Worm (Caenorhabditis elegans) whole organism, late embryonic: ENCODE data around the gene Y57G7A.11.

Source experiments
- C38D4.7 ChIP-seq: fragments of 200-800 bp; sonication (Bioruptor generic); optimal IDR thresholded peaks from 2 replicates; lab custom pipeline; 2018; ENCODE audit warnings: mild to moderate bottlenecking, missing genetic modification characterization, moderate library complexity, missing compliant biosample characterization
- T23F11.4 ChIP-seq: fragments of 200-800 bp; sonication (Bioruptor generic); optimal IDR thresholded peaks from 2 replicates; lab custom pipeline; 2018; ENCODE audit warnings: mild to moderate bottlenecking, missing genetic modification characterization, missing compliant biosample characterization
- Y22D7AL.16 ChIP-seq: sonication (generic microtip); optimal IDR thresholded peaks from 2 replicates; lab custom pipeline; 2016; ENCODE audit warnings: missing genetic modification characterization, missing compliant biosample characterization
- ahr-1 ChIP-seq: sonication (generic microtip); optimal IDR thresholded peaks from 2 replicates; lab custom pipeline; 2016; ENCODE audit warnings: missing genetic modification characterization, missing compliant biosample characterization
- ama-1 ChIP-seq: fragments of 150-350 bp; optimal IDR thresholded peaks from 2 replicates; lab custom pipeline; 2014
- ceh-14 ChIP-seq: sonication (generic microtip); optimal IDR thresholded peaks from 2 replicates; lab custom pipeline; 2016; ENCODE audit warnings: missing genotype, missing genetic modification characterization, missing compliant biosample characterization
- ceh-18 ChIP-seq: sonication (generic microtip); optimal IDR thresholded peaks from 2 replicates; lab custom pipeline; 2016; ENCODE audit warnings: missing genetic modification characterization, missing compliant biosample characterization
- ceh-19 ChIP-seq: fragments of 200-800 bp; sonication (Bioruptor generic); optimal IDR thresholded peaks from 2 replicates; lab custom pipeline; 2018; ENCODE audit warnings: mild to moderate bottlenecking, missing genetic modification characterization, missing compliant biosample characterization
- ceh-2 ChIP-seq: sonication (generic microtip); optimal IDR thresholded peaks from 2 replicates; lab custom pipeline; 2016; ENCODE audit warnings: missing genotype, missing genetic modification characterization, missing compliant biosample characterization
- ceh-22 ChIP-seq: sonication (generic microtip); optimal IDR thresholded peaks from 2 replicates; lab custom pipeline; 2017; ENCODE audit warnings: missing biosample characterization, missing genetic modification characterization
- ceh-30 ChIP-seq: fragments of 150-350 bp; optimal IDR thresholded peaks from 2 replicates; lab custom pipeline; 2014; ENCODE audit warnings: missing biosample characterization, missing genetic modification characterization
- ceh-31 ChIP-seq: sonication (generic microtip); optimal IDR thresholded peaks from 2 replicates; lab custom pipeline; 2016; ENCODE audit warnings: missing genetic modification characterization, missing compliant biosample characterization
- ceh-34 ChIP-seq: sonication (generic microtip); optimal IDR thresholded peaks from 2 replicates; lab custom pipeline; 2016; ENCODE audit warnings: mild to moderate bottlenecking, missing genetic modification characterization, missing compliant biosample characterization
- ceh-48 ChIP-seq: sonication (generic microtip); optimal IDR thresholded peaks from 2 replicates; lab custom pipeline; 2016; ENCODE audit warnings: missing genetic modification characterization, inconsistent platforms, missing compliant biosample characterization
- ceh-9 ChIP-seq: sonication (generic microtip); optimal IDR thresholded peaks from 2 replicates; lab custom pipeline; 2016; ENCODE audit warnings: mild to moderate bottlenecking, missing genetic modification characterization, inconsistent platforms, missing compliant biosample characterization
- dmd-4 ChIP-seq: sonication (generic microtip); optimal IDR thresholded peaks from 2 replicates; lab custom pipeline; 2016; ENCODE audit warnings: borderline replicate concordance, missing genetic modification characterization, missing compliant biosample characterization
- dve-1 ChIP-seq: sonication (generic microtip); optimal IDR thresholded peaks from 2 replicates; lab custom pipeline; 2017; ENCODE audit warnings: antibody characterized with exemption, mild to moderate bottlenecking, missing genetic modification characterization, missing compliant biosample characterization
- elt-2 ChIP-seq: sonication (generic microtip); optimal IDR thresholded peaks from 2 replicates; lab custom pipeline; 2016; ENCODE audit warnings: missing genetic modification reagents, missing genetic modification characterization, missing compliant biosample characterization
- elt-4 ChIP-seq: sonication (generic microtip); optimal IDR thresholded peaks from 2 replicates; lab custom pipeline; 2016; ENCODE audit warnings: missing genetic modification characterization, missing compliant biosample characterization
- ets-4 ChIP-seq: sonication (generic microtip); optimal IDR thresholded peaks from 2 replicates; lab custom pipeline; 2016; ENCODE audit warnings: missing genetic modification characterization, missing compliant biosample characterization
- eyg-1 ChIP-seq: sonication (generic microtip); optimal IDR thresholded peaks from 2 replicates; lab custom pipeline; 2016; ENCODE audit warnings: missing genotype, missing genetic modification characterization, missing compliant biosample characterization
- fax-1 ChIP-seq: sonication (generic microtip); optimal IDR thresholded peaks from 2 replicates; lab custom pipeline; 2016; ENCODE audit warnings: missing genotype, missing genetic modification characterization, missing compliant biosample characterization
- fkh-10 ChIP-seq: fragments of 150-350 bp; optimal IDR thresholded peaks from 2 replicates; lab custom pipeline; 2014; ENCODE audit warnings: missing biosample characterization, missing genetic modification reagents, missing genetic modification characterization
- hlh-30 ChIP-seq: sonication (generic microtip); optimal IDR thresholded peaks from 2 replicates; lab custom pipeline; 2017; ENCODE audit warnings: antibody characterized with exemption, missing genetic modification characterization, missing compliant biosample characterization; ENCODE audit not compliant: insufficient read depth
- hlh-6 ChIP-seq: sonication (generic microtip); optimal IDR thresholded peaks from 2 replicates; lab custom pipeline; 2016; ENCODE audit warnings: missing genotype, missing genetic modification characterization, missing compliant biosample characterization
- hlh-8 ChIP-seq: sonication (generic microtip); optimal IDR thresholded peaks from 2 replicates; lab custom pipeline; 2016; ENCODE audit warnings: missing genotype, missing genetic modification characterization, missing compliant biosample characterization
- lin-11 ChIP-seq: fragments of 200-800 bp; sonication (Bioruptor generic); optimal IDR thresholded peaks from 2 replicates; lab custom pipeline; 2018; ENCODE audit warnings: mild to moderate bottlenecking, missing genetic modification characterization, missing compliant biosample characterization
- mec-3 ChIP-seq: sonication (generic microtip); optimal IDR thresholded peaks from 2 replicates; lab custom pipeline; 2016; ENCODE audit warnings: borderline replicate concordance, missing genetic modification characterization, missing compliant biosample characterization
- nhr-11 ChIP-seq: fragments of 150-350 bp; optimal IDR thresholded peaks from 2 replicates; lab custom pipeline; 2014; ENCODE audit warnings: missing biosample characterization, missing genetic modification characterization
- nhr-232 ChIP-seq: sonication (generic microtip); optimal IDR thresholded peaks from 2 replicates; lab custom pipeline; 2016; ENCODE audit warnings: missing genetic modification characterization, missing compliant biosample characterization
- npax-4 ChIP-seq: sonication (generic microtip); optimal IDR thresholded peaks from 2 replicates; lab custom pipeline; 2016; ENCODE audit warnings: missing genetic modification characterization, missing compliant biosample characterization
- odd-2 ChIP-seq: sonication (generic microtip); optimal IDR thresholded peaks from 2 replicates; lab custom pipeline; 2017; ENCODE audit warnings: antibody characterized with exemption, mild to moderate bottlenecking, missing genetic modification characterization, missing compliant biosample characterization
- pag-3 ChIP-seq: sonication (generic microtip); optimal IDR thresholded peaks from 2 replicates; lab custom pipeline; 2016; ENCODE audit warnings: missing compliant biosample characterization, missing genetic modification characterization, borderline replicate concordance
- pha-2 ChIP-seq: sonication (generic microtip); optimal IDR thresholded peaks from 2 replicates; lab custom pipeline; 2017; ENCODE audit warnings: mild to moderate bottlenecking, missing genetic modification characterization, missing compliant biosample characterization
- pqm-1 ChIP-seq: sonication (generic microtip); optimal IDR thresholded peaks from 2 replicates; lab custom pipeline; 2016; ENCODE audit warnings: missing genetic modification characterization, missing compliant biosample characterization
- ref-2 ChIP-seq: sonication (generic microtip); optimal IDR thresholded peaks from 2 replicates; lab custom pipeline; 2016; ENCODE audit warnings: missing genetic modification characterization, missing compliant biosample characterization
- sox-2 ChIP-seq: fragments of 200-800 bp; sonication (Bioruptor generic); IDR thresholded peaks from 2 replicates; pipeline ENCODE4 v1.3.6; 2022; ENCODE audit warnings: missing genetic modification reagents, missing genetic modification characterization, missing compliant biosample characterization
- sox-4 ChIP-seq: sonication (generic microtip); optimal IDR thresholded peaks from 2 replicates; lab custom pipeline; 2017; ENCODE audit warnings: mild to moderate bottlenecking, missing genetic modification characterization, inconsistent platforms, missing compliant biosample characterization
- syd-9 ChIP-seq: sonication (generic microtip); optimal IDR thresholded peaks from 2 replicates; lab custom pipeline; 2016; ENCODE audit warnings: mild to moderate bottlenecking, missing genetic modification characterization, moderate library complexity, missing compliant biosample characterization
- tbx-7 ChIP-seq: sonication (generic microtip); optimal IDR thresholded peaks from 2 replicates; lab custom pipeline; 2016; ENCODE audit warnings: missing genotype, missing genetic modification characterization, missing compliant biosample characterization
- ttx-3 ChIP-seq: sonication (generic microtip); optimal IDR thresholded peaks from 2 replicates; lab custom pipeline; 2016; ENCODE audit warnings: missing genetic modification reagents, missing genetic modification characterization, missing compliant biosample characterization
- unc-3 ChIP-seq, 2 experiments: fragments of 200-800 bp in 1 of 2; sonication (Bioruptor generic) in 1 of 2; sonication (generic microtip) in 1 of 2; conservative IDR thresholded peaks in 1 of 2; optimal IDR thresholded peaks in 1 of 2; 2 replicates each; pipeline versions ENCODE4 v1.3.6 to Lab custom; 2016 to 2022; ENCODE audit warnings: missing compliant biosample characterization in 2 of 2, missing genetic modification characterization in 2 of 2, missing genetic modification reagents in 1 of 2
- unc-86 ChIP-seq: sonication (generic microtip); optimal IDR thresholded peaks from 2 replicates; lab custom pipeline; 2016; ENCODE audit warnings: missing genetic modification characterization, missing compliant biosample characterization
- zip-5 ChIP-seq: sonication (generic microtip); optimal IDR thresholded peaks from 2 replicates; lab custom pipeline; 2016; ENCODE audit warnings: missing genetic modification characterization, missing compliant biosample characterization

Gene Y57G7A.11

DNA sequence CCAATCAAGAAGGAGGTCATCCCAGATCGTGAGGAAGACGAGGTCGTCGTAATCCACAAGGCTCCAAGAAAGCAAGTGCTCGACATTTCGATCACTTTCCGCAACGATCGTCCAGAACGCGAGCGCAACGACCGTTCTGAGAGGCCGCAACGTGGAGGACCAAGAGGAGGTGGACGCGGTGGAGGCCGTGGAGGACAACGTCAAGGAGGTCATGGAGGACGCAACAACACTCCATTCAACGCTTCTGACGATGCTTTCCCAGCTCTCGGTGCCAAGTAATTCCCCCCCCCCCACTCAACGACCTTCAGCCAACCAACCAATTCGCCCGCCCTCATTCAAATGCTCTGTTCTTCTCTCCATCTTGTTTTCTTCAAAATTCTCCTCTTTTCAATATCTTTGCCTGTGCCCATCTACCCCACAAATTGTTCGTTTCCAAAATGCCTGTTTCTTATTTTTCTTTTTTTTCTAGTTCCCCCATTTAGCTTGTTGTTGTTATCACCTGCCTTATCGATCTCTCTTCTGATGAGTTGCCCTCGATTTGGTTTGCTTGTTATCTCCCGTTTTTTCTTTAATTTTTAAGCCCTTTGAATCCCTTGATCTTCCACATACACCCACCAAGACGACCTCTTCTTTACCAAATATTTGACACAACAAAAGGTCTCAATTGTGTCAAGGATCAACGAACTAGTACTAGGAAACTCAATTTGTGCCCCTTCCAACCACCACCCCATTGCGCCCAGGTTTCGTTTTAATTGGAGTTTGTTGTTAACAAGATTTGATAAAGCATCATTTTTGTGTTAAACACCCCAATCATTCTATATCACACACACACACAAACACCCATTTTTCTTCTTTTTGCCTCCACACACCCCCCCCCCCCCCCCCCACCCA lies 45.9 kb upstream of the Y57G7A.11 start:
- no peak for TF ChIP-seq ama-1 (lab: Kevin White, UChicago)
- TF ChIP-seq ets-4 (tag; lab: Kevin White, UChicago): no peak
- no peak for TF ChIP-seq zip-5 (tag; lab: Kevin White, UChicago)
- TF ChIP-seq ceh-34 (tag; lab: Kevin White, UChicago): no peak
- no peak for TF ChIP-seq hlh-8 (tag; lab: Kevin White, UChicago)
- no peak for TF ChIP-seq odd-2
- TF ChIP-seq ceh-31: no peak

DNA sequence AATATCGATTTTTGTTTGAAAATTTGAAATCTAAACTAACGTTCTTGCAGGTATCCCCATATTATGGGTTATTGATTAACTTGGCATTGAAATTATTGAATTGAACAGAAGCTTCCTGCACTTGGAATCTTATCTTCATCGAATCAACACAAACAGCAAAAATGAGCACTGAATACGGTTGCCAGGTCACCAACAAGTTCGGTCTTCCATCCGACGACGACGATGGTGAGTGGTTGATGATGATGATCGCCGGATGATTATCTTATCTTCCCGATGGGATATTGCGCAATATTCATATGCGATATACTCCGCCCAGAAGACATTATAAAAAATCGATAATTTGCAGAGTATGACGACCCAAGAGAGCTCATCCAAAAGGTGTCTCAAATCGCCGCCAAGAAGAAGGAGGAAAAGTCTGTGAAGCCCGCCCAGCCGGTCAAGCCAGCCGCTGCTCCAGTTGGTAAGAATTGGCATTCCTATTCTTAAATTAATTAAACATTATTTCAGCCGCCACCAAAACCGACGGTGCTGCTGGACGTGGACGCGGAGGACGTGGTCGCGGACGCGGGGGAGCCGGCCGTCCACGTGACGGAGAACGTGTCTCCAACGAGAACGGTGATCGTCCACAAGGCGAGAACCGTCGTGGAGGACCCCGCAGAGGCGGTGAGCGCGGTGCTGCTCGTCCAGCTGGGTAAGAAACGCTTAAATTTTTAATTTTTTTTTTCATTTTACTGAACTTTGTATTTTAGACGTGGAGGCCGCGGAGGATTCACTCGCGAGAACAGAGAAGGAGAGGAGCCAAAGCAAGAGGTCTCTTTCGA lies 44.5 kb upstream of the Y57G7A.11 start, which contains the start of gene vig-1:
vig-1 (plus strand) TSS at position 51 of the 821 bp plus-strand sequence.
- peak; percentile 29 for TF ChIP-seq elt-2 (tag; lab: Kevin White, UChicago)
- TF ChIP-seq unc-3 (GFP tag; conservative IDR thresholded peaks at IDR 0.05; lab: Robert Waterston, UW): no peak
- TF ChIP-seq unc-3 (tag; optimal IDR thresholded peaks at IDR 0.05; lab: Kevin White, UChicago): no peak
- TF ChIP-seq nhr-11: no peak
- TF ChIP-seq nhr-232 (tag; lab: Kevin White, UChicago): no peak
- peak; percentile 0 for TF ChIP-seq ceh-48 (tag; lab: Kevin White, UChicago)
- no peak for TF ChIP-seq hlh-30 (tag; lab: Kevin White, UChicago)
- TF ChIP-seq ceh-30 (tag; lab: Kevin White, UChicago): no peak
- TF ChIP-seq dve-1 (tag; lab: Kevin White, UChicago): no peak
- no peak for TF ChIP-seq ceh-19
- TF ChIP-seq sox-4 (tag; lab: Kevin White, UChicago): no peak

DNA sequence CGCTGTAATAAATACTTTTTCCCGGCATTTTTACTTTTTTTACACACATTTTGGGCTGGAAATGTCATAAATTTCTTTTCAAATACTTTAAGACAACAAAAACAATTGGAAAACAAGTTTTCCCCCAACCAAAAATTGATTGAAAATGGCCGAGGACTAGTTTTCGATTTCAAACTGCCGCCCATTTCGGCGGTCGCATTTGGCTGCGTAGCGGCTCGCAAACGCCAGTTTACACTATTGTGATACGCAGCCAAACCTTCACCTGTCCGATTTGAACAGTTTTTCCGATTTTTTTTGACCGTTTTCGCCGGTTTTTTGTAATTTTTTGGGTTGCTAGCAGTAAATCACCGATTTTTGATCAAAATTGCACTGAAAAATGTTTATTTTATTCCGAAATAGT lies 43.7 kb upstream of the Y57G7A.11 start:
- TF ChIP-seq sox-2 (GFP tag; lab: Robert Waterston, UW) (peak; percentile 7; the same call in 1 of the 2 replicates), ceh-22 (tag; lab: Kevin White, UChicago) (no peak), T23F11.4 (peak; percentile 24), pag-3 (tag; lab: Kevin White, UChicago) (no peak), ceh-31 (peak; percentile 89), syd-9 (tag; lab: Kevin White, UChicago) (peak; percentile 61), ceh-9 (tag; lab: Kevin White, UChicago) (peak; percentile 4), tbx-7 (no peak), ceh-2 (tag; lab: Kevin White, UChicago) (peak; percentile 66), ref-2 (tag; lab: Kevin White, UChicago) (peak; percentile 80), dmd-4 (tag; lab: Kevin White, UChicago) (no peak), ceh-18 (peak; percentile 91), fkh-10 (no peak), ahr-1 (tag; lab: Kevin White, UChicago) (no peak), Y22D7AL.16 (tag; lab: Kevin White, UChicago) (peak; percentile 45), elt-2 (tag; lab: Kevin White, UChicago) (peak; percentile 60), C38D4.7 (peak; percentile 58), fax-1 (tag; lab: Kevin White, UChicago) (no peak), npax-4 (tag; lab: Kevin White, UChicago) (no peak), hlh-6 (peak; percentile 13), ttx-3 (peak; percentile 51), ceh-14 (tag; lab: Kevin White, UChicago) (peak; percentile 73), elt-4 (no peak), unc-3 (GFP tag; conservative IDR thresholded peaks at IDR 0.05; lab: Robert Waterston, UW) (no peak), unc-3 (tag; optimal IDR thresholded peaks at IDR 0.05; lab: Kevin White, UChicago) (no peak), unc-86 (tag; lab: Kevin White, UChicago) (peak; percentile 81), eyg-1 (tag; lab: Kevin White, UChicago) (no peak), lin-11 (peak; percentile 20), ceh-48 (tag; lab: Kevin White, UChicago) (peak; percentile 58), mec-3 (tag; lab: Kevin White, UChicago) (no peak), pha-2 (tag; lab: Kevin White, UChicago) (peak; percentile 60), pqm-1 (tag; lab: Kevin White, UChicago) (no peak), ceh-19 (peak; percentile 78)
